Fruit fly (Drosophila melanogaster): Measurements from ENCODE around the gene msl-1.

dm6 chr2L:18652663-18653327 is 35.8 kb downstream of the msl-1 start, which contains the start of gene Cyp310a1:
- TF ChIP-seq CG8478 (optimal IDR thresholded peaks at IDR 0.05) (no peak), Dll (optimal IDR thresholded peaks at IDR 0.05) (no peak), pan (optimal IDR thresholded peaks at IDR 0.05) (no peak), EcR (GFP tag; optimal IDR thresholded peaks at IDR 0.05) (no peak), psq (optimal IDR thresholded peaks at IDR 0.05) (no peak)
